Worm (Caenorhabditis elegans): ENCODE measurements around the gene F10E7.1.

Gene F10E7.1

DNA sequence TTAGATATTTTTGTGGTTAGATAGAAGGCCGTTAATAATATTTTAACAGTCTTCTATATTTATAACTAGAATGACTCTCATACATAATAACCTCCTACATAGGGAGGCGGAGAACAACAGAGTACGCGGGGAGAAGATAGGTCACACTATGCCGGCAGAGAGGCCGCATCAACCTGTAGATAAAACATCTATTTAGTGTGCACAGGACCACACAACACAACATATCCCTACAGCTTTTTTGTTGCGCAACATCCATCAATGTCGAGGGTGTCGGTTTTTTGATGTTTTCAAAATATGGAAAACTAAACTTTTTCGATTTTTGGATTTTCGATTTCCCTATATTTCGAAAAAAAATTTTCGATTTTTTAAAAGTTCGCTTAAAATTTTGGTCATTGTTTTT is 35.7 kb upstream of the F10E7.1 start:
- no peak for TF ChIP-seq nhr-129 (tag; optimal IDR thresholded peaks at IDR 0.05)
- TF ChIP-seq mdl-1 (tag; optimal IDR thresholded peaks at IDR 0.05): no peak
- no peak for TF ChIP-seq elt-3 (tag; optimal IDR thresholded peaks at IDR 0.05)
- TF ChIP-seq mab-5 (tag; optimal IDR thresholded peaks at IDR 0.05): no peak
- no peak for TF ChIP-seq nhr-23 (tag; optimal IDR thresholded peaks at IDR 0.05)
- no peak for TF ChIP-seq snpc-4 (tag; optimal IDR thresholded peaks at IDR 0.05)
- no peak for TF ChIP-seq blmp-1 (tag; optimal IDR thresholded peaks at IDR 0.05; ENCODE audit: insufficient read depth)
- TF ChIP-seq peb-1 (tag; optimal IDR thresholded peaks at IDR 0.05): no peak
- TF ChIP-seq ztf-1 (GFP tag; conservative IDR thresholded peaks at IDR 0.05): no peak
- no peak for TF ChIP-seq lin-11 (tag; optimal IDR thresholded peaks at IDR 0.05)
- no peak for TF ChIP-seq Y55F3AM.14 (GFP tag; optimal IDR thresholded peaks at IDR 0.05)
- no peak for TF ChIP-seq ZK546.5 (tag; optimal IDR thresholded peaks at IDR 0.05)
- TF ChIP-seq crh-2 (tag; optimal IDR thresholded peaks at IDR 0.05): no peak
- TF ChIP-seq dmd-4 (tag; optimal IDR thresholded peaks at IDR 0.05): no peak
- no peak for TF ChIP-seq sma-9 (GFP tag; optimal IDR thresholded peaks at IDR 0.05)
- no peak for TF ChIP-seq sma-9 (tag; optimal IDR thresholded peaks at IDR 0.05)
- no peak for TF ChIP-seq lsy-2 (tag; optimal IDR thresholded peaks at IDR 0.05)
- no peak for TF ChIP-seq zag-1 (tag; optimal IDR thresholded peaks at IDR 0.05)
- TF ChIP-seq nhr-10 (tag; optimal IDR thresholded peaks at IDR 0.05): no peak
- no peak for TF ChIP-seq nhr-21 (tag; optimal IDR thresholded peaks at IDR 0.05)
- no peak for TF ChIP-seq mbf-1 (tag; optimal IDR thresholded peaks at IDR 0.05)

DNA sequence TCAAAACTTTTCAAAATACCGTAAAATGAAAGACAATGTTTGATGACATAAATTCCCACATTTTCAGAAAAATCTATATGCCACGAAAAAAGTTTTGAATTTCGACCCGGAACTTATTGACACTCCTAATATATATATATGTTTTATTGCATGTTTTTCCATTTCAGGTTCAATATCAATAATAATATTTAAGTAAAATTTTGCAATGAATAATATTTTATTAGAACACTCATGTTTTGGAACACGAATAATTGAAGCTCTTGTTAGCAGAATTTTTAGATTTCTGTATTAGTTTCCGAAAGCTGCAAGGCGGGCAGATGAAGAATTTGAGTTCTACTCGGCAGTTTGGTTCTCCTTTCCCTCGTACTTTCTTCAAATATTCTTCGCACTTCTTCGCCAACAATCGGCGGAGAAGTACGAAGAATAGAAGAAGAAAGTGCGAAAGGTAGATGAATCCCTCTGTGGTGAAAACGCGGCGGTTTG is 33.2 kb upstream of the F10E7.1 start, which contains the start of gene T02G5.3:
TSS of gene T02G5.3 (plus strand) at position 51 of the 483 bp plus-strand sequence.
- no peak for TF ChIP-seq blmp-1 (tag; optimal IDR thresholded peaks at IDR 0.05; ENCODE audit: insufficient read depth)

ce11 chrII:7095970-7096369 is 30.6 kb upstream of the F10E7.1 start:
- TF ChIP-seq lin-39 (tag; optimal IDR thresholded peaks at IDR 0.05) (no peak), sma-9 (GFP tag; optimal IDR thresholded peaks at IDR 0.05) (no peak), sma-9 (tag; optimal IDR thresholded peaks at IDR 0.05) (no peak), crh-2 (tag; optimal IDR thresholded peaks at IDR 0.05) (no peak), snpc-4 (tag; optimal IDR thresholded peaks at IDR 0.05) (no peak), nhr-10 (tag; optimal IDR thresholded peaks at IDR 0.05) (no peak), ama-1 (optimal IDR thresholded peaks at IDR 0.05) (no peak), nhr-129 (tag; optimal IDR thresholded peaks at IDR 0.05) (no peak), lsy-2 (tag; optimal IDR thresholded peaks at IDR 0.05) (no peak), Y55F3AM.14 (GFP tag; optimal IDR thresholded peaks at IDR 0.05) (no peak), egl-27 (tag; optimal IDR thresholded peaks at IDR 0.05) (no peak), lin-11 (tag; optimal IDR thresholded peaks at IDR 0.05) (no peak), nhr-23 (tag; optimal IDR thresholded peaks at IDR 0.05) (no peak), ztf-1 (GFP tag; conservative IDR thresholded peaks at IDR 0.05) (no peak)

- TF ChIP-seq ztf-4 (tag; optimal IDR thresholded peaks at IDR 0.05) (no peak), elt-3 (tag; optimal IDR thresholded peaks at IDR 0.05) (no peak), gmeb-1 (tag; optimal IDR thresholded peaks at IDR 0.05) (no peak), unc-62 (GFP tag; optimal IDR thresholded peaks at IDR 0.05) (no peak), mdl-1 (tag; optimal IDR thresholded peaks at IDR 0.05) (no peak), nhr-23 (tag; optimal IDR thresholded peaks at IDR 0.05) (no peak), unc-39 (tag; optimal IDR thresholded peaks at IDR 0.05) (no peak), ztf-11 (tag; optimal IDR thresholded peaks at IDR 0.05) (no peak), sma-3 (GFP tag; optimal IDR thresholded peaks at IDR 0.05) (no peak), mab-5 (tag; optimal IDR thresholded peaks at IDR 0.05) (no peak), snpc-4 (tag; optimal IDR thresholded peaks at IDR 0.05) (no peak), mbf-1 (tag; optimal IDR thresholded peaks at IDR 0.05) (no peak), ztf-1 (GFP tag; conservative IDR thresholded peaks at IDR 0.05) (no peak), nhr-10 (tag; optimal IDR thresholded peaks at IDR 0.05) (no peak), lin-11 (tag; optimal IDR thresholded peaks at IDR 0.05) (no peak), dmd-4 (tag; optimal IDR thresholded peaks at IDR 0.05) (no peak), nhr-237 (tag; optimal IDR thresholded peaks at IDR 0.05) (no peak), ceh-82 (tag; optimal IDR thresholded peaks at IDR 0.05) (no peak)
Observed at ce11 chrII:7098578-7098977, 28.0 kb upstream of the F10E7.1 start, which contains the start of gene mct-5. TSS of gene mct-5 (minus strand) at chrII:7098593.

ce11 chrII:7099231-7099630 is 27.3 kb upstream of the F10E7.1 start:
- TF ChIP-seq nhr-25 (tag; optimal IDR thresholded peaks at IDR 0.05) (no peak), mdl-1 (tag; optimal IDR thresholded peaks at IDR 0.05) (no peak), zag-1 (tag; optimal IDR thresholded peaks at IDR 0.05) (no peak), egl-27 (tag; optimal IDR thresholded peaks at IDR 0.05) (no peak), nhr-10 (tag; optimal IDR thresholded peaks at IDR 0.05) (no peak)

Data from whole organism, L2 larva.